Worm (Caenorhabditis elegans): ENCODE data around the gene mrpl-30.

DNA sequence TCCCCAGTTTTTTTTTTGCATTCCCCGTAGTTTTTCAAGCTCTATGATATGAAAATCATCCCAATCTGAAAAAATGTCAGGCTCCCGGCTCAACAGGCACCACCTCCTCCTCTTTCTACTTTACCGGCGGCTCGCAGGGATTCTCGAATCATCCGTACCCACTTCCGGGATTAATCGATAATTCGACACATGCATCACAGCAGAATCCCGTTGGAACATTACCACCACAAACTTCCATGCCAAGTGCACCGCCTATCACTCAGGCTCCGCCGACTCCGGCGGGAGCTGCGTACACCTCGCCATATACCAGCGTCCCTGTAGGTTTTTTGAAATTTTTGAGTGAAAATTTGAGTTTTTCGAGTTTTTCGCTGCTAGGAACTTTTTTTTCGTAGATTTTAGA, 10.5 kb upstream of the mrpl-30 start:
- TF ChIP-seq spr-1 (tag; optimal IDR thresholded peaks at IDR 0.05) (no peak), fos-1 (tag; optimal IDR thresholded peaks at IDR 0.05) (no peak), ceh-44 (GFP tag; IDR thresholded peaks at IDR 0.05) (no peak), ztf-11 (tag; optimal IDR thresholded peaks at IDR 0.05) (no peak), nhr-25 (tag; optimal IDR thresholded peaks at IDR 0.05; ENCODE audit: borderline replicate concordance, insufficient read depth) (no peak), F10B5.3 (tag; optimal IDR thresholded peaks at IDR 0.05) (no peak), mdl-1 (tag; optimal IDR thresholded peaks at IDR 0.05) (no peak), hmg-1.1 (GFP tag; IDR thresholded peaks at IDR 0.05) (no peak), F26F4.8 (GFP tag; conservative IDR thresholded peaks at IDR 0.05) (no peak), T20F7.1 (GFP tag; optimal IDR thresholded peaks at IDR 0.05) (no peak), ZK546.5 (tag; optimal IDR thresholded peaks at IDR 0.05) (no peak), egl-43 (GFP tag; IDR thresholded peaks at IDR 0.05) (peak; percentile 60; the same call in 1 of the 2 replicates)
